Worm (Caenorhabditis elegans): ENCODE measurements around the gene fipr-8.
A peak's percentile ranks its signal among the peaks of the same experiment; 100 is the strongest.

The fipr-8 gene

ce11 chrV:10210244-10210643 is 29.5 kb downstream of the fipr-8 start, which contains the start of gene tftc-3:
tftc-3 (minus strand) TSS chrV:10210344.
- TF ChIP-seq mab-5 (tag; optimal IDR thresholded peaks at IDR 0.05) (no peak), lin-13 (tag; optimal IDR thresholded peaks at IDR 0.05) (no peak), M03D4.4 (tag; optimal IDR thresholded peaks at IDR 0.05) (no peak), elt-1 (tag; optimal IDR thresholded peaks at IDR 0.05; ENCODE audit: borderline replicate concordance, insufficient read depth) (no peak), nhr-237 (tag; optimal IDR thresholded peaks at IDR 0.05) (no peak), pha-4 (tag; optimal IDR thresholded peaks at IDR 0.05) (no peak), drap-1 (GFP tag; optimal IDR thresholded peaks at IDR 0.05) (no peak), mep-1 (tag; optimal IDR thresholded peaks at IDR 0.05) (no peak), nhr-76 (tag; optimal IDR thresholded peaks at IDR 0.05) (no peak), lin-32 (GFP tag; optimal IDR thresholded peaks at IDR 0.05) (no peak), ceh-39 (tag; optimal IDR thresholded peaks at IDR 0.05) (no peak), snpc-4 (tag; optimal IDR thresholded peaks at IDR 0.05) (no peak), nhr-12 (tag; optimal IDR thresholded peaks at IDR 0.05) (no peak), ham-2 (GFP tag; optimal IDR thresholded peaks at IDR 0.05) (no peak), elt-3 (tag; optimal IDR thresholded peaks at IDR 0.05) (no peak), nhr-28 (tag; optimal IDR thresholded peaks at IDR 0.05) (no peak), blmp-1 (tag; optimal IDR thresholded peaks at IDR 0.05) (no peak), sptf-1 (tag; optimal IDR thresholded peaks at IDR 0.05) (no peak)

DNA sequence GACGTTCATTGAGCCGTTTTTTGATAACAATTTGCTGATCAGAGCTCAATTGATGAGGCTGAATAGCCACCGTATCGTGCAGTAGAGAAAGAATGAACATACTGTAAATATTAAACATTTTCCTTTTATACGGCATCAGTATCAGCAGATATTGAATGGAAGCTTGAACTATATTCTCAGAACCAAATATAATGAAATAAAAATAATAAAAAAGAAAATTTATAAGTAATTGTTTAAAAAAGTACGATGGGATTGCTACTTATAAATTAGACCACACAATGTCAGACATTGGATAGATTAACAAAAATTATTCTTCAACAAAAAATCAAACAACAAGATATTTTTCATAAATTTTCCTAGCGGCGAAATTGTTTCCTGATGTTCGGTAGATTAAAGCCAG is 33.3 kb downstream of the fipr-8 start, which contains the start of gene rpc-25:
Gene rpc-25, minus strand, starts transcription at position 101 of the 400 bp plus-strand sequence.
- TF ChIP-seq blmp-1 (tag; optimal IDR thresholded peaks at IDR 0.05) (no peak), nhr-12 (tag; optimal IDR thresholded peaks at IDR 0.05) (no peak), pha-4 (tag; optimal IDR thresholded peaks at IDR 0.05) (no peak), nhr-76 (tag; optimal IDR thresholded peaks at IDR 0.05) (no peak), nhr-28 (tag; optimal IDR thresholded peaks at IDR 0.05) (no peak), ceh-43 (GFP tag; optimal IDR thresholded peaks at IDR 0.05) (no peak)

DNA sequence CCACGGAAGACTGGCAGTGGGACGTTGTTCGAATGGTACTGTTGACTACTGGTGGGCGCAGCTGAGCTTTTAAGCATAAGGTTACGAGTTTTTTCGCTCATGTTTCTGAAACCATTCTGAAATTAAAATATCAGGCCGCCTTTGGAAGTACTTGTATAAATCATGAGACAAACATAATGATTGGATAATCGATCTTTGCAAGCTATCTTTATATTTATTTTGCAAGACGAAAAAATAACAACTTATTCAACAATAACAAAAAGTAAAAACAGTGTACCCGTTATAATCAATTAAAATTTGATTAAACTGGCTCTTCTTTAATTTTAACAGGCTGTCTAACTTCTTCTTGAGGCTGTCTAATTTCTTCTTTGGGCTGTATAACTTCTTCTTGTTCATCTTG is 34.3 kb downstream of the fipr-8 start, which contains the start of gene ZK856.16:
Gene ZK856.16, minus strand, starts transcription at position 101 of the 400 bp plus-strand sequence.
- TF ChIP-seq ztf-11 (tag; optimal IDR thresholded peaks at IDR 0.05): no peak
- no peak for TF ChIP-seq zip-8 (tag; optimal IDR thresholded peaks at IDR 0.05)
- TF ChIP-seq nhr-237 (tag; optimal IDR thresholded peaks at IDR 0.05): no peak
- no peak for TF ChIP-seq snpc-4 (tag; optimal IDR thresholded peaks at IDR 0.05)
- no peak for TF ChIP-seq unc-62 (GFP tag; optimal IDR thresholded peaks at IDR 0.05)
- TF ChIP-seq nhr-12 (tag; optimal IDR thresholded peaks at IDR 0.05): no peak
- TF ChIP-seq nhr-76 (tag; optimal IDR thresholded peaks at IDR 0.05): no peak
- no peak for TF ChIP-seq ceh-43 (GFP tag; optimal IDR thresholded peaks at IDR 0.05)
- no peak for TF ChIP-seq mls-2 (tag; optimal IDR thresholded peaks at IDR 0.05)
- TF ChIP-seq hlh-1 (tag; optimal IDR thresholded peaks at IDR 0.05): no peak

- no peak for TF ChIP-seq ztf-11 (tag; optimal IDR thresholded peaks at IDR 0.05)
- TF ChIP-seq lsy-2 (tag; optimal IDR thresholded peaks at IDR 0.05): peak; percentile 62
- peak; percentile 37 for TF ChIP-seq pha-4 (tag; optimal IDR thresholded peaks at IDR 0.05)
- no peak for TF ChIP-seq hlh-1 (tag; optimal IDR thresholded peaks at IDR 0.05)
- no peak for TF ChIP-seq nhr-12 (tag; optimal IDR thresholded peaks at IDR 0.05)
- peak; percentile 65 for TF ChIP-seq unc-120 (tag; optimal IDR thresholded peaks at IDR 0.05; ENCODE audit: poor library complexity, severe bottlenecking)
Observed at ce11 chrV:10204863-10205338, 34.9 kb downstream of the fipr-8 start, which contains the start of the genes ZK856.19 and ZK856.11. ZK856.19 (minus strand) TSS chrV:10204913. ZK856.11 (minus strand) TSS chrV:10204938.

DNA sequence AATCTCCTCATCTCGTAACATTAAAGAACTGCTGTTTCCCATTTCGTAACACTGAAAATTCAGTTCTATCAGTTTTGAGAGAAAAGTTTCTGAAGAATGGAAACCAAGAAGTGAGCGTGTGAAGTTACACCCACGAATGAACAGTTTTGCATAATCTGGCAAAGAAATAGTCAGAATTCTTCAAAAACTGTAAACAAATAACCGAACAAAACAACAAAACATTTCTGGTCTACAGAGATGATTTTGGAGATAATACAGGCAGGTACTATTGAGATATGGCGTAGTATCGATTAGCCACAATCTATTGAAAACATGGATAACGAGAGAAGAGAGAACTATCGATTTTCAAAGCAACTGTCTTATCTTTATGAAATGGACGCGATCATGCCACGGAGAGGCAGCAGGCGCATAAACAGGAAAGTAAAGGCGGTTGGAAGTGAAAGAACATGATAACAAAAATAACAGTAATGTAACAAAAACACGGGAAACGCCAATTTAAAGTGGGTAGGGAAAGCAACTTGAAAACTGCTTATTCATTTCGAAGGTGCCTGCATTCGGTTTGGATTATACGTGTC is 36.2 kb downstream of the fipr-8 start, which contains the start of gene chpf-1:
Gene chpf-1, minus strand, starts transcription at position 51 of the 575 bp plus-strand sequence.
- TF ChIP-seq ztf-11 (tag; optimal IDR thresholded peaks at IDR 0.05): no peak
- TF ChIP-seq ces-1 (GFP tag; optimal IDR thresholded peaks at IDR 0.05): no peak
- no peak for TF ChIP-seq unc-62 (GFP tag; optimal IDR thresholded peaks at IDR 0.05)
- TF ChIP-seq hlh-1 (tag; optimal IDR thresholded peaks at IDR 0.05): no peak
- no peak for TF ChIP-seq zip-8 (tag; optimal IDR thresholded peaks at IDR 0.05)
- TF ChIP-seq snpc-4 (tag; optimal IDR thresholded peaks at IDR 0.05): no peak
- no peak for TF ChIP-seq elt-3 (tag; optimal IDR thresholded peaks at IDR 0.05)
- TF ChIP-seq lsy-2 (tag; optimal IDR thresholded peaks at IDR 0.05): no peak
- TF ChIP-seq nhr-76 (tag; optimal IDR thresholded peaks at IDR 0.05): no peak
- no peak for TF ChIP-seq nhr-2 (tag; optimal IDR thresholded peaks at IDR 0.05)
- TF ChIP-seq nhr-237 (tag; optimal IDR thresholded peaks at IDR 0.05): no peak
- no peak for TF ChIP-seq blmp-1 (tag; optimal IDR thresholded peaks at IDR 0.05)
- no peak for TF ChIP-seq flh-1 (GFP tag; optimal IDR thresholded peaks at IDR 0.05)
- no peak for TF ChIP-seq drap-1 (GFP tag; optimal IDR thresholded peaks at IDR 0.05)
- TF ChIP-seq cnd-1 (tag; optimal IDR thresholded peaks at IDR 0.05): no peak
- TF ChIP-seq lin-32 (GFP tag; optimal IDR thresholded peaks at IDR 0.05): no peak

All from whole organism, mixed stage, embryonic.